Fruit fly (Drosophila melanogaster): ENCODE results near the gene CG1468.

The CG1468 gene

dm6 chrX:9868510-9869248 is 9.5 kb upstream of the CG1468 start, which contains the start of gene CG45060 (continued):
- peak; percentile 10 for TF ChIP-seq CTCF (GFP tag; optimal IDR thresholded peaks at IDR 0.05)
- TF ChIP-seq HmgZ (tag; optimal IDR thresholded peaks at IDR 0.05), result peak; percentile 36
- TF ChIP-seq Rx (GFP tag; IDR thresholded peaks at IDR 0.05), result no peak
- TF ChIP-seq chinmo (GFP tag; IDR thresholded peaks at IDR 0.05; ENCODE audit: partially characterized antibody), result 0 out of 4 replicates have a peak, but pooled peaks have one; percentile 8
- TF ChIP-seq Elba2 (GFP tag; optimal IDR thresholded peaks at IDR 0.05), result no peak
- TF ChIP-seq CG1233 (GFP tag; optimal IDR thresholded peaks at IDR 0.05), result no peak
- TF ChIP-seq exex (tag; optimal IDR thresholded peaks at IDR 0.05), result peak; percentile 68
- no peak for TF ChIP-seq CG4424 (GFP tag; optimal IDR thresholded peaks at IDR 0.05)
- no peak for TF ChIP-seq CG7928 (GFP tag; optimal IDR thresholded peaks at IDR 0.05)
- TF ChIP-seq cg (GFP tag; optimal IDR thresholded peaks at IDR 0.05), result peak; percentile 32
- no peak for TF ChIP-seq dimm (GFP tag; IDR thresholded peaks at IDR 0.05)
- TF ChIP-seq CG13123 (GFP tag; optimal IDR thresholded peaks at IDR 0.05), result no peak
- TF ChIP-seq row (GFP tag; IDR thresholded peaks at IDR 0.05), result 0 out of 3 replicates have a peak, but pooled peaks have one; percentile 8
- TF ChIP-seq Optix (GFP tag; IDR thresholded peaks at IDR 0.05), result no peak
- TF ChIP-seq lab (GFP tag; optimal IDR thresholded peaks at IDR 0.05), result peak; percentile 9
- peak; percentile 95 for TF ChIP-seq sug (tag; optimal IDR thresholded peaks at IDR 0.05)
- peak; percentile 28 for TF ChIP-seq CG34376 (GFP tag; optimal IDR thresholded peaks at IDR 0.05)
- peak; percentile 38 for TF ChIP-seq mirr (GFP tag; optimal IDR thresholded peaks at IDR 0.05)
- no peak for TF ChIP-seq Hr3 (GFP tag; optimal IDR thresholded peaks at IDR 0.05)
- TF ChIP-seq CG8290 (GFP tag; optimal IDR thresholded peaks at IDR 0.05), result no peak
- peak in 1 of 2 experiments; percentile 33 for TF ChIP-seq CG8290 (tag; optimal IDR thresholded peaks at IDR 0.05)
- peak; percentile 14 for TF ChIP-seq CG3995 (GFP tag; optimal IDR thresholded peaks at IDR 0.05)
- TF ChIP-seq schlank (tag; optimal IDR thresholded peaks at IDR 0.05), result no peak
- no peak for TF ChIP-seq eve (GFP tag; optimal IDR thresholded peaks at IDR 0.05)
- no peak for TF ChIP-seq ci (GFP tag; IDR thresholded peaks at IDR 0.05)
- TF ChIP-seq ap (GFP tag; IDR thresholded peaks at IDR 0.05), result no peak
- TF ChIP-seq sob (GFP tag; IDR thresholded peaks at IDR 0.05), result no peak
- no peak for TF ChIP-seq CG6854 (GFP tag; optimal IDR thresholded peaks at IDR 0.05)
- TF ChIP-seq Hr78 (GFP tag; optimal IDR thresholded peaks at IDR 0.05), result no peak
- peak; percentile 82 for TF ChIP-seq Nf-YB (GFP tag; optimal IDR thresholded peaks at IDR 0.05)
- TF ChIP-seq CG10543 (GFP tag; optimal IDR thresholded peaks at IDR 0.05), result peak; percentile 79
- TF ChIP-seq Nf-YC (tag; optimal IDR thresholded peaks at IDR 0.05), result peak; percentile 94
- TF ChIP-seq Fer1 (GFP tag; optimal IDR thresholded peaks at IDR 0.05), result peak; percentile 15
- TF ChIP-seq GATAe (GFP tag; conservative IDR thresholded peaks at IDR 0.05), result peak; percentile 91
- TF ChIP-seq Dref (GFP tag; IDR thresholded peaks at IDR 0.05), result no peak
- no peak for TF ChIP-seq B-H1 (GFP tag; IDR thresholded peaks at IDR 0.05)
- TF ChIP-seq sens (GFP tag), result peak; percentile 65

dm6 chrX:9871632-9872031 is 6.6 kb upstream of the CG1468 start, which contains the start of gene CG45061:
Gene CG45061 (minus strand): TSS chrX:9871702.
- TF ChIP-seq CG7745 (tag; optimal IDR thresholded peaks at IDR 0.05), result no peak
- no peak for TF ChIP-seq Gsc (GFP tag; IDR thresholded peaks at IDR 0.05)
- TF ChIP-seq CG9876 (GFP tag; optimal IDR thresholded peaks at IDR 0.05), result no peak
- peak; percentile 85 for TF ChIP-seq GATAe (GFP tag; conservative IDR thresholded peaks at IDR 0.05)
- no peak for TF ChIP-seq Opbp (GFP tag; IDR thresholded peaks at IDR 0.05; ENCODE audit: partially characterized antibody)
- TF ChIP-seq CG32772 (GFP tag; IDR thresholded peaks at IDR 0.05), result no peak
- TF ChIP-seq Sox100B (GFP tag; optimal IDR thresholded peaks at IDR 0.05), result no peak
- peak; percentile 12 for TF ChIP-seq mam (GFP tag; optimal IDR thresholded peaks at IDR 0.05)
- peak; percentile 48 for TF ChIP-seq crol (GFP tag; IDR thresholded peaks at IDR 0.05)
- no peak for TF ChIP-seq CG18476 (GFP tag; optimal IDR thresholded peaks at IDR 0.05)
- no peak for TF ChIP-seq CG33213 (GFP tag; optimal IDR thresholded peaks at IDR 0.05)
- TF ChIP-seq Hmr (GFP tag; optimal IDR thresholded peaks at IDR 0.05), result peak; percentile 42
- peak; percentile 60 for TF ChIP-seq CG18599 (GFP tag; optimal IDR thresholded peaks at IDR 0.05)
- TF ChIP-seq Dbx (GFP tag; IDR thresholded peaks at IDR 0.05), result peak; percentile 25; the same call in 1 of the 3 replicates
- TF ChIP-seq CG13296 (GFP tag; optimal IDR thresholded peaks at IDR 0.05), result no peak
- TF ChIP-seq NK7.1 (GFP tag; optimal IDR thresholded peaks at IDR 0.05), result no peak
- no peak for TF ChIP-seq chn (GFP tag; optimal IDR thresholded peaks at IDR 0.05)
